Worm (Caenorhabditis elegans) whole organism, L3 larva: Measurements from ENCODE around the gene F45F2.10.

Experiments
- R02D3.7 ChIP-seq: fragments of 150-350 bp; optimal IDR thresholded peaks from 2 replicates; lab custom pipeline; 2014; ENCODE audit warnings: missing biosample characterization, missing genetic modification characterization
- ZK546.5 ChIP-seq: sonication (generic microtip); optimal IDR thresholded peaks from 2 replicates; lab custom pipeline; 2017; ENCODE audit warnings: missing biosample characterization, missing genetic modification characterization
- aly-2 ChIP-seq: fragments of 150-350 bp; optimal IDR thresholded peaks from 2 replicates; lab custom pipeline; 2014; ENCODE audit warnings: missing biosample characterization, missing genetic modification characterization
- ceh-16 ChIP-seq: sonication (generic microtip); optimal IDR thresholded peaks from 2 replicates; lab custom pipeline; 2017; ENCODE audit warnings: missing biosample characterization, missing genetic modification characterization
- ceh-28 ChIP-seq: fragments of 150-350 bp; optimal IDR thresholded peaks from 2 replicates; lab custom pipeline; 2014; ENCODE audit warnings: missing biosample characterization, missing genetic modification reagents, missing genetic modification characterization
- daf-12 ChIP-seq: fragments of 150-350 bp; optimal IDR thresholded peaks from 2 replicates; lab custom pipeline; 2014; ENCODE audit warnings: missing biosample characterization, missing genetic modification reagents, missing genetic modification characterization
- egl-27 ChIP-seq: sonication (generic microtip); optimal IDR thresholded peaks from 4 replicates; lab custom pipeline; 2017; ENCODE audit warnings: missing biosample characterization, missing genetic modification reagents, missing genetic modification characterization
- elt-1 ChIP-seq: fragments of 150-350 bp; optimal IDR thresholded peaks from 2 replicates; lab custom pipeline; 2014; ENCODE audit warnings: missing biosample characterization, missing genetic modification characterization
- elt-2 ChIP-seq: sonication (generic microtip); optimal IDR thresholded peaks from 2 replicates; lab custom pipeline; 2016; ENCODE audit warnings: missing genetic modification reagents, mild to moderate bottlenecking, missing genetic modification characterization, missing compliant biosample characterization
- elt-3 ChIP-seq, 3 experiments: fragments of 150-350 bp in 1 of 3; sonication (generic microtip) in 2 of 3; optimal IDR thresholded peaks; 2 replicates in 2 of 3; 4 replicates in 1 of 3; lab custom pipeline; 2014 to 2017; ENCODE audit warnings: missing biosample characterization in 3 of 3, missing genetic modification characterization in 3 of 3
- eor-1 ChIP-seq, 2 experiments: fragments of 150-350 bp; optimal IDR thresholded peaks; 2 replicates each; lab custom pipeline; 2014 to 2018; ENCODE audit warnings: missing biosample characterization in 2 of 2, missing genetic modification characterization in 2 of 2
- fkh-10 ChIP-seq: sonication (generic microtip); optimal IDR thresholded peaks from 2 replicates; lab custom pipeline; 2017; ENCODE audit warnings: missing biosample characterization, missing genetic modification reagents, missing genetic modification characterization
- fkh-2 ChIP-seq: fragments of 150-350 bp; optimal IDR thresholded peaks from 2 replicates; lab custom pipeline; 2014; ENCODE audit warnings: missing biosample characterization, missing genetic modification reagents, missing genetic modification characterization
- hmg-11 ChIP-seq: sonication (generic microtip); optimal IDR thresholded peaks from 2 replicates; lab custom pipeline; 2016; ENCODE audit warnings: missing genetic modification characterization, missing compliant biosample characterization
- lin-15B ChIP-seq: fragments of 150-350 bp; optimal IDR thresholded peaks from 2 replicates; lab custom pipeline; 2014; ENCODE audit warnings: missing biosample characterization, missing genetic modification characterization
- lin-39 ChIP-seq: fragments of 150-350 bp; optimal IDR thresholded peaks from 2 replicates; lab custom pipeline; 2018; ENCODE audit warnings: missing biosample characterization, missing genetic modification reagents, missing genetic modification characterization
- lsy-12 ChIP-seq: sonication (generic microtip); optimal IDR thresholded peaks from 2 replicates; lab custom pipeline; 2016; ENCODE audit warnings: mild to moderate bottlenecking, missing genetic modification characterization, missing compliant biosample characterization
- mml-1 ChIP-seq: fragments of 150-350 bp; sonication (generic microtip); optimal IDR thresholded peaks from 3 replicates; lab custom pipeline; 2014; ENCODE audit warnings: missing biosample characterization, missing genetic modification characterization
- nhr-12 ChIP-seq: fragments of 150-350 bp; optimal IDR thresholded peaks from 2 replicates; lab custom pipeline; 2014; ENCODE audit warnings: missing biosample characterization, missing genetic modification characterization
- nhr-23 ChIP-seq: fragments of 150-350 bp; optimal IDR thresholded peaks from 2 replicates; lab custom pipeline; 2014; ENCODE audit warnings: missing biosample characterization, missing genetic modification reagents, missing genetic modification characterization
- nhr-237 ChIP-seq: fragments of 150-350 bp; optimal IDR thresholded peaks from 2 replicates; lab custom pipeline; 2014; ENCODE audit warnings: missing biosample characterization, missing genetic modification characterization
- nhr-25 ChIP-seq: sonication (generic microtip); optimal IDR thresholded peaks from 2 replicates; lab custom pipeline; 2017; ENCODE audit warnings: missing biosample characterization, missing genetic modification characterization
- nhr-28 ChIP-seq: fragments of 150-350 bp; optimal IDR thresholded peaks from 2 replicates; lab custom pipeline; 2014; ENCODE audit warnings: missing biosample characterization, missing genetic modification characterization
- nhr-76 ChIP-seq: fragments of 150-350 bp; sonication (generic microtip); optimal IDR thresholded peaks from 5 replicates; lab custom pipeline; 2014; ENCODE audit warnings: missing biosample characterization, missing genetic modification characterization
- nhr-77 ChIP-seq: fragments of 150-350 bp; optimal IDR thresholded peaks from 2 replicates; lab custom pipeline; 2014; ENCODE audit warnings: missing biosample characterization, missing genetic modification characterization
- pha-4 ChIP-seq: fragments of 150-350 bp; optimal IDR thresholded peaks from 2 replicates; lab custom pipeline; 2014; ENCODE audit warnings: missing biosample characterization, missing genetic modification reagents, missing genetic modification characterization
- sea-2 ChIP-seq: fragments of 150-350 bp; sonication (generic microtip); optimal IDR thresholded peaks from 4 replicates; lab custom pipeline; 2014; ENCODE audit warnings: missing biosample characterization, missing genetic modification reagents, missing genetic modification characterization
- skn-1 ChIP-seq: fragments of 150-350 bp; optimal IDR thresholded peaks from 2 replicates; lab custom pipeline; 2014; ENCODE audit warnings: missing biosample characterization, missing genetic modification characterization
- snpc-4 ChIP-seq: fragments of 150-350 bp; optimal IDR thresholded peaks from 2 replicates; lab custom pipeline; 2014; ENCODE audit warnings: missing biosample characterization, missing genetic modification characterization
- unc-62 ChIP-seq: fragments of 150-350 bp; sonication (generic microtip); optimal IDR thresholded peaks from 4 replicates; lab custom pipeline; 2014; ENCODE audit warnings: missing biosample characterization, missing genetic modification reagents, missing genetic modification characterization
- ztf-4 ChIP-seq: fragments of 150-350 bp; optimal IDR thresholded peaks from 2 replicates; lab custom pipeline; 2014; ENCODE audit warnings: missing biosample characterization, missing genetic modification characterization

Gene F45F2.10

ce11 chrV:8481274-8481673 lies 37.4 kb downstream of the F45F2.10 start:
- TF ChIP-seq nhr-237 (tag; lab: Kevin White, UChicago) (no peak), ceh-16 (tag; lab: Kevin White, UChicago) (no peak)

- TF ChIP-seq snpc-4 (no peak), skn-1 (tag; lab: Kevin White, UChicago) (no peak), ZK546.5 (tag; lab: Kevin White, UChicago) (no peak), daf-12 (tag; lab: Kevin White, UChicago) (no peak), sea-2 (GFP tag; lab: Kevin White, UChicago) (no peak), nhr-12 (no peak), nhr-23 (no peak), hmg-11 (tag; lab: Kevin White, UChicago) (no peak), nhr-77 (no peak), fkh-10 (GFP tag; lab: Kevin White, UChicago) (no peak), egl-27 (tag; lab: Kevin White, UChicago) (no peak), nhr-25 (no peak), pha-4 (tag; lab: Kevin White, UChicago) (no peak), lsy-12 (no peak)
These were observed 47.8 kb downstream of the F45F2.10 start, which contains the start of gene gplb-1 for ce11 chrV:8470906-8471305. Gene gplb-1 (minus strand): TSS chrV:8471242.

- TF ChIP-seq nhr-76 (tag; lab: Kevin White, UChicago), result no peak
- no peak for TF ChIP-seq ceh-16 (tag; lab: Kevin White, UChicago)
- no peak for TF ChIP-seq ztf-4 (tag; lab: Kevin White, UChicago)
- no peak for TF ChIP-seq mml-1
- TF ChIP-seq, all 47 proteins: peak for 0
These were observed 49.9 kb downstream of the F45F2.10 start, which contains the start of gene phf-30 for ce11 chrV:8468740-8469139. Gene phf-30 (plus strand): TSS chrV:8469040.

ce11 chrV:8467031-8467430 lies 51.6 kb downstream of the F45F2.10 start, which contains the start of gene mrpl-4:
Gene mrpl-4 (plus strand): TSS chrV:8467265.
- no peak for TF ChIP-seq lin-39 (tag; lab: Kevin White, UChicago)
- no peak for TF ChIP-seq ceh-16 (tag; lab: Kevin White, UChicago)
- TF ChIP-seq elt-3 (tag; optimal IDR thresholded peaks at IDR 0.05; lab: Kevin White, UChicago), result no peak
- TF ChIP-seq nhr-12, result no peak
- no peak for TF ChIP-seq snpc-4
- TF ChIP-seq ztf-4 (tag; lab: Kevin White, UChicago), result no peak
- no peak for TF ChIP-seq mml-1

ce11 chrV:8465386-8465785 lies 53.3 kb downstream of the F45F2.10 start, which contains the start of gene mrps-2:
Gene mrps-2 (plus strand): TSS chrV:8465686.
- TF ChIP-seq ceh-28 (tag; lab: Kevin White, UChicago), result no peak
- no peak for TF ChIP-seq lin-15B (tag; lab: Kevin White, UChicago)
- TF ChIP-seq lsy-12, result no peak
- no peak for TF ChIP-seq nhr-23
- TF ChIP-seq nhr-77, result no peak
- no peak for TF ChIP-seq elt-2 (tag; lab: Kevin White, UChicago)
- TF ChIP-seq elt-3 (tag; optimal IDR thresholded peaks at IDR 0.05; lab: Kevin White, UChicago), result no peak
- TF ChIP-seq ceh-16 (tag; lab: Kevin White, UChicago), result no peak
- no peak for TF ChIP-seq hmg-11 (tag; lab: Kevin White, UChicago)
- no peak for TF ChIP-seq eor-1 (tag; optimal IDR thresholded peaks at IDR 0.05; lab: Kevin White, UChicago)
- TF ChIP-seq daf-12 (tag; lab: Kevin White, UChicago), result no peak
- TF ChIP-seq skn-1 (tag; lab: Kevin White, UChicago), result no peak
- no peak for TF ChIP-seq nhr-28 (tag; lab: Kevin White, UChicago)
- TF ChIP-seq snpc-4, result no peak
- TF ChIP-seq nhr-237 (tag; lab: Kevin White, UChicago), result no peak
- no peak for TF ChIP-seq unc-62 (GFP tag; lab: Kevin White, UChicago)
- no peak for TF ChIP-seq R02D3.7
- TF ChIP-seq fkh-2 (tag; lab: Kevin White, UChicago), result no peak
- TF ChIP-seq elt-1 (tag; lab: Kevin White, UChicago), result no peak
- no peak for TF ChIP-seq aly-2 (tag; lab: Kevin White, UChicago)
- TF ChIP-seq, all 47 proteins: peak for 0
